Worm (Caenorhabditis elegans): ENCODE data around the gene plr-1.

The plr-1 gene

ce11 chrIII:11443408-11443994 is 13.2 kb upstream of the plr-1 start:
- TF ChIP-seq nhr-27 (tag; optimal IDR thresholded peaks at IDR 0.05) = no peak
- TF ChIP-seq attf-3 (GFP tag; conservative IDR thresholded peaks at IDR 0.05) = no peak
- TF ChIP-seq cebp-1 (GFP tag; IDR thresholded peaks at IDR 0.05) = no peak
- peak; percentile 64 for TF ChIP-seq cebp-1 (tag; optimal IDR thresholded peaks at IDR 0.05)
- TF ChIP-seq egl-18 (GFP tag; IDR thresholded peaks at IDR 0.05) = no peak
- no peak for TF ChIP-seq snpc-4 (GFP tag; optimal IDR thresholded peaks at IDR 0.05)
- TF ChIP-seq snpc-4 (tag; optimal IDR thresholded peaks at IDR 0.05) = peak; percentile 37 to 74 (median 60)
- TF ChIP-seq F52B5.7 (tag; optimal IDR thresholded peaks at IDR 0.05) = no peak
- TF ChIP-seq D2030.7 (GFP tag; IDR thresholded peaks at IDR 0.05) = no peak
- TF ChIP-seq lsl-1 (GFP tag; optimal IDR thresholded peaks at IDR 0.05) = no peak
- no peak for TF ChIP-seq tbp1 (GFP tag; optimal IDR thresholded peaks at IDR 0.05)
- TF ChIP-seq ztf-25 (GFP tag; IDR thresholded peaks at IDR 0.05) = no peak

ce11 chrIII:11444796-11445386 is 11.8 kb upstream of the plr-1 start:
- peak; percentile 37 for TF ChIP-seq somi-1 (GFP tag; optimal IDR thresholded peaks at IDR 0.05)
- no peak for TF ChIP-seq ceh-58 (GFP tag; IDR thresholded peaks at IDR 0.05)
- TF ChIP-seq ceh-100 (GFP tag; IDR thresholded peaks at IDR 0.05) = no peak
- TF ChIP-seq sptf-2 (GFP tag; optimal IDR thresholded peaks at IDR 0.05) = no peak
- no peak for TF ChIP-seq rcor-1 (GFP tag; IDR thresholded peaks at IDR 0.05)
- no peak for TF ChIP-seq T26A5.8 (tag; optimal IDR thresholded peaks at IDR 0.05)
- TF ChIP-seq B0035.1 (tag; optimal IDR thresholded peaks at IDR 0.05) = no peak
- TF ChIP-seq hmg-1.2 (GFP tag; IDR thresholded peaks at IDR 0.05) = peak; percentile 87
- no peak for TF ChIP-seq B0336.3 (GFP tag; IDR thresholded peaks at IDR 0.05)
- TF ChIP-seq snpc-4 (GFP tag; optimal IDR thresholded peaks at IDR 0.05) = no peak
- peak in 1 of 4 experiments; percentile 2 for TF ChIP-seq snpc-4 (tag; optimal IDR thresholded peaks at IDR 0.05)
- no peak for TF ChIP-seq xnd-1 (tag; optimal IDR thresholded peaks at IDR 0.05)
- no peak for TF ChIP-seq hlh-12 (tag; optimal IDR thresholded peaks at IDR 0.05)
- TF ChIP-seq chd-7 (tag; optimal IDR thresholded peaks at IDR 0.05) = no peak
- no peak for TF ChIP-seq madf-8 (GFP tag; conservative IDR thresholded peaks at IDR 0.05)
- no peak for TF ChIP-seq F33H1.4 (GFP tag; IDR thresholded peaks at IDR 0.05)
- no peak for TF ChIP-seq C17E4.6 (GFP tag; IDR thresholded peaks at IDR 0.05)
- no peak for TF ChIP-seq F37B4.10 (GFP tag; IDR thresholded peaks at IDR 0.05)
- no peak for TF ChIP-seq mes-4 (tag; optimal IDR thresholded peaks at IDR 0.05)
- TF ChIP-seq sdz-38 (tag; optimal IDR thresholded peaks at IDR 0.05) = no peak
- TF ChIP-seq F49E8.2 (tag; optimal IDR thresholded peaks at IDR 0.05; ENCODE audit: insufficient read depth) = no peak
- TF ChIP-seq lin-40 (tag; optimal IDR thresholded peaks at IDR 0.05) = peak; percentile 38

- TF ChIP-seq ceh-100 (GFP tag; IDR thresholded peaks at IDR 0.05) (no peak), F22D6.2 (tag; optimal IDR thresholded peaks at IDR 0.05) (no peak), ceh-58 (GFP tag; IDR thresholded peaks at IDR 0.05) (no peak), madf-8 (GFP tag; conservative IDR thresholded peaks at IDR 0.05) (no peak), let-526 (GFP tag; IDR thresholded peaks at IDR 0.05) (no peak), zim-3 (tag; optimal IDR thresholded peaks at IDR 0.05) (no peak), F57A8.1 (GFP tag; optimal IDR thresholded peaks at IDR 0.05) (no peak), hsf-1 (GFP tag; IDR thresholded peaks at IDR 0.05) (no peak), F52B5.7 (tag; optimal IDR thresholded peaks at IDR 0.05) (no peak), die-1 (tag; optimal IDR thresholded peaks at IDR 0.05) (no peak), nfya-2 (GFP tag; IDR thresholded peaks at IDR 0.05) (no peak), madf-3 (GFP tag; IDR thresholded peaks at IDR 0.05) (no peak), athp-1 (tag; optimal IDR thresholded peaks at IDR 0.05) (no peak), sea-2 (GFP tag; IDR thresholded peaks at IDR 0.05) (no peak), somi-1 (GFP tag; optimal IDR thresholded peaks at IDR 0.05) (no peak), rcor-1 (GFP tag; IDR thresholded peaks at IDR 0.05) (no peak), T07F8.4 (tag; optimal IDR thresholded peaks at IDR 0.05) (no peak), ceh-40 (GFP tag; IDR thresholded peaks at IDR 0.05) (no peak)
Measured at ce11 chrIII:11446826-11447225, 9.9 kb upstream of the plr-1 start.

Data from whole organism, young adult.